Worm (Caenorhabditis elegans) whole organism, early embryonic: Measurements from ENCODE around the gene vms-1.

Source experiments
- B0310.2 ChIP-seq: sonication (generic microtip); optimal IDR thresholded peaks from 2 replicates; lab custom pipeline; 2016; ENCODE audit warnings: mild to moderate bottlenecking, missing genetic modification characterization, missing compliant biosample characterization
- F13C5.2 ChIP-seq: sonication (generic microtip); optimal IDR thresholded peaks from 2 replicates; lab custom pipeline; 2017; ENCODE audit warnings: mild to moderate bottlenecking, missing genetic modification characterization, inconsistent platforms, missing compliant biosample characterization
- aly-1 ChIP-seq: sonication (generic microtip); optimal IDR thresholded peaks from 2 replicates; lab custom pipeline; 2016; ENCODE audit warnings: missing genetic modification characterization, missing compliant biosample characterization
- ama-1 ChIP-seq: fragments of 150-350 bp; optimal IDR thresholded peaks from 2 replicates; lab custom pipeline; 2014
- ceh-13 ChIP-seq: fragments of 200-800 bp; sonication (Bioruptor generic); optimal IDR thresholded peaks from 2 replicates; lab custom pipeline; 2018; ENCODE audit warnings: mild to moderate bottlenecking, missing genetic modification characterization, missing compliant biosample characterization
- ceh-36 ChIP-seq: sonication (generic microtip); optimal IDR thresholded peaks from 2 replicates; lab custom pipeline; 2016; ENCODE audit warnings: missing genetic modification characterization, inconsistent platforms, missing compliant biosample characterization
- ets-7 ChIP-seq: sonication (generic microtip); optimal IDR thresholded peaks from 2 replicates; lab custom pipeline; 2016; ENCODE audit warnings: missing genotype, missing genetic modification characterization, missing compliant biosample characterization
- flt-1 ChIP-seq: fragments of 200-800 bp; sonication (Bioruptor generic); IDR thresholded peaks from 2 replicates; pipeline ENCODE4 v1.3.6; 2022; ENCODE audit warnings: missing genetic modification characterization, missing compliant biosample characterization
- hmbx-1 ChIP-seq: sonication (generic microtip); optimal IDR thresholded peaks from 2 replicates; lab custom pipeline; 2016; ENCODE audit warnings: mild to moderate bottlenecking, missing genetic modification characterization, missing compliant biosample characterization
- hmg-4 ChIP-seq: fragments of 200-800 bp; sonication (Bioruptor generic); optimal IDR thresholded peaks from 2 replicates; lab custom pipeline; 2018; ENCODE audit warnings: mild to moderate bottlenecking, missing genetic modification characterization, missing compliant biosample characterization
- hnd-1 ChIP-seq: sonication (generic microtip); optimal IDR thresholded peaks from 2 replicates; lab custom pipeline; 2016; ENCODE audit warnings: missing genetic modification characterization, missing compliant biosample characterization
- pes-1 ChIP-seq: fragments of 200-800 bp; sonication (Bioruptor generic); IDR thresholded peaks from 2 replicates; pipeline ENCODE4 v1.3.6; 2022; ENCODE audit warnings: missing genetic modification reagents, missing genetic modification characterization, missing compliant biosample characterization
- scrt-1 ChIP-seq: fragments of 200-800 bp; sonication (Bioruptor generic); IDR thresholded peaks from 2 replicates; pipeline ENCODE4 v1.3.6; 2022; ENCODE audit warnings: missing genetic modification characterization, missing compliant biosample characterization
- sea-1 ChIP-seq: fragments of 200-800 bp; sonication (Bioruptor generic); conservative IDR thresholded peaks from 2 replicates; pipeline ENCODE4 v1.3.6; 2022; ENCODE audit warnings: missing genetic modification characterization, missing compliant biosample characterization
- tbx-11 ChIP-seq: fragments of 200-800 bp; sonication (Bioruptor generic); IDR thresholded peaks from 2 replicates; pipeline ENCODE4 v1.3.6; 2022; ENCODE audit warnings: missing genetic modification characterization, missing compliant biosample characterization
- tbx-37 ChIP-seq: fragments of 200-800 bp; sonication (Bioruptor generic); conservative IDR thresholded peaks from 2 replicates; pipeline ENCODE4 v1.3.6; 2022; ENCODE audit warnings: missing genetic modification reagents, missing genetic modification characterization, missing compliant biosample characterization
- tra-4 ChIP-seq: sonication (generic microtip); optimal IDR thresholded peaks from 2 replicates; lab custom pipeline; 2017; ENCODE audit warnings: missing genetic modification characterization, missing compliant biosample characterization

The vms-1 gene

DNA sequence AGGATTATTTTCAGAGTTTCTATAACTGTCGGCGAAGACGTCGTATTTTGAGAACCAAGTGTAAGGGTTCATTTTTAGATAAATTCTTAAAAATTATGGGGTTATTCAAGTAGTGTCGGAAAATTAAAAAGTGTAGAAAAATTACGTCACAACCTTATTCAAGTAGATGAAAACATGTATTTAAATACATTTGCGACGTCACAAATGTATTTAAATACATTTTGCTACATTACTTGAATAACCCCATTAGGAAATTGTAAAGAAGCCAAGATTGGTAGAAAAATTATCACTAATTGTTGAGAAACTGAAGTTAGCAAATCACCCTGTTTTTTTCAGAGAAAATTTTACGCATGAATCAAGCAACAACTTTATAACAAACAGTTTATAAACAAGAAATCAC is 40.9 kb downstream of the vms-1 start:
- TF ChIP-seq hnd-1 (tag; lab: Kevin White, UChicago) (no peak), ets-7 (no peak), hmg-4 (GFP tag; lab: Kevin White, UChicago) (no peak), tbx-37 (GFP tag; lab: Robert Waterston, UW) (no peak), ama-1 (lab: Kevin White, UChicago) (no peak), B0310.2 (tag; lab: Kevin White, UChicago) (no peak), tbx-11 (GFP tag; lab: Robert Waterston, UW) (no peak), hmbx-1 (tag; lab: Kevin White, UChicago) (no peak), aly-1 (tag; lab: Kevin White, UChicago) (no peak), ceh-13 (GFP tag; lab: Kevin White, UChicago) (no peak), sea-1 (no peak), F13C5.2 (tag; lab: Kevin White, UChicago) (no peak), tra-4 (no peak), scrt-1 (GFP tag; lab: Robert Waterston, UW) (no peak), flt-1 (no peak), ceh-36 (no peak), pes-1 (no peak)

DNA sequence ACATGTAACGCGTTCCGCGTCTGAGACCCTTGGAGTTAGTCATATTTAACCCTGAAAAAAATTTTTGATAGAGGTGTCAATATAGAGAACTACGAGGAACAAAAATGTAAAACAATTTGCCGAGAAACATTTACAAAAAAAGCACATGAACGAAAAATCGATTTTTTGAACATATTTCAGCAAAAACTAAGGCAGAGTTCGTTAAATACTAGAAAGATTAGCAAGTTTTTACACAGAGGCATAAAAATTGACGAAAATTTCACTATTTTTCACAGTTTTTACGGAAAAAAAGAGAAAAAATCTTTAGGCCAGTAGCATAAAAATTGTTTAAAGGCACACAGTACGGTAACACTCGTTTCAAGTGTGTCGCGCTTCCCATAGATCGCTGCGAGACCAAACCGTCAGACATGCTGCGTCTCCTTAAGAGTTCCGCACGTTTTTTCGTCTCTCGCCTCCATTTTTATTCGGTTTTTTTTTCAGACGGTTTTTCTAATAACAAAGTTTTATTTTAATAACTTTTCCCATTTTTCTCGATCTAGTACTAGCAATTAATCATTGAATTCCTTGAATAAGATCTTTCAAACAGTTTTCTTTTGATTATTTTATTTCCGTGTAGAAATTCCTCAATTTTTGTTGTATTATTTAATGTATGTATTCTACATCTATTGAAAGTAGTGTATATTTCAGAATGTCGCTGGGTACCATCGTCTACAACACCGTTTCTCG is 42.0 kb downstream of the vms-1 start, which contains the start of the genes rpl-21 and C14B9.10:
TSS of gene rpl-21 (minus strand) at position 51 of the 726 bp plus-strand sequence.
TSS of gene C14B9.10 (plus strand) at position 676 of the 726 bp plus-strand sequence.
- TF ChIP-seq hmg-4 (GFP tag; lab: Kevin White, UChicago) (peak; percentile 2), ceh-13 (GFP tag; lab: Kevin White, UChicago) (no peak), aly-1 (tag; lab: Kevin White, UChicago) (no peak), F13C5.2 (tag; lab: Kevin White, UChicago) (peak; percentile 17)

DNA sequence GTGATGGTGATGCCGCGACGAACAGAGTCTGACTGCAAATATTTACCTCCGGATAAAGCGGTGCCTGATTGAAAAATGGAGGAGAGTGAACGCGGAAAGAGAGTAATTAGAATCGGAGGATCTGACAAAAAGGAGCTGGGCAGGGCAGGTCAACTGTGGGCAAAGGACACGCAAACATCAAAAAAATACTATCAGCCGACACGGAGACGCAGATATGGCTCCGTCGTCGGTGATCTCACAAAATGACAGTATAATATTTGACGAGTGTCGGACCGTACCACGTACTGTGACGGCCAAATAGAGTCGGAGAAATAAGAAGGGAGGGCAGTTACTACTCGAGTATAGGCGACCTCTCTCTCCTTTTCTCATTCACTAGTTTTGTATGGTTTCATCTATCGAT is 44.2 kb downstream of the vms-1 start:
- peak; percentile 51 for TF ChIP-seq hmg-4 (GFP tag; lab: Kevin White, UChicago)
- no peak for TF ChIP-seq sea-1

DNA sequence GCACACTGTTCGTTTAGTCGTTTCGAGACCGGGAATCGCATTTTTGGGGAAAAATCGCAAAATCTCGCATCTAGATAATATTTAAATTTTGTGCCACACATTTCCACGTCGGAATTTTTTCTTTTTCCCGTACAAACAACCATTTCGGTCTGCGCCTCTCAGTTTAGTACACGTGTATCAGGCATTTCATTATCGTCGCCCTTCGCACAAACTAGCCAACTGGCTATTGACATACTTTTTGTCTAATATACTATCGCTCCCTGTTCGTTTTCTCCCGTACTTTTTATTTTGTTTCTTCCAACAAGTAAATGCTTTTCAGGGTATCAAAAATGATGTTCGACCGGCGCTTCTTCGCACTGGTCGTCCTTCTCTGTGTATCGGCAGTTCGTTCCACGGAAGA is 45.0 kb downstream of the vms-1 start, which contains the start of gene C14B9.2:
TSS of gene C14B9.2 (plus strand) at position 320 of the 400 bp plus-strand sequence.
- TF ChIP-seq hnd-1 (tag; lab: Kevin White, UChicago), result no peak
- TF ChIP-seq flt-1, result no peak
- no peak for TF ChIP-seq tbx-37 (GFP tag; lab: Robert Waterston, UW)
- no peak for TF ChIP-seq tbx-11 (GFP tag; lab: Robert Waterston, UW)
- TF ChIP-seq aly-1 (tag; lab: Kevin White, UChicago), result no peak
- no peak for TF ChIP-seq B0310.2 (tag; lab: Kevin White, UChicago)
- no peak for TF ChIP-seq scrt-1 (GFP tag; lab: Robert Waterston, UW)
- no peak for TF ChIP-seq pes-1
- no peak for TF ChIP-seq tra-4
- TF ChIP-seq ama-1 (lab: Kevin White, UChicago), result no peak
- TF ChIP-seq hmg-4 (GFP tag; lab: Kevin White, UChicago), result no peak
- TF ChIP-seq ceh-13 (GFP tag; lab: Kevin White, UChicago), result no peak

DNA sequence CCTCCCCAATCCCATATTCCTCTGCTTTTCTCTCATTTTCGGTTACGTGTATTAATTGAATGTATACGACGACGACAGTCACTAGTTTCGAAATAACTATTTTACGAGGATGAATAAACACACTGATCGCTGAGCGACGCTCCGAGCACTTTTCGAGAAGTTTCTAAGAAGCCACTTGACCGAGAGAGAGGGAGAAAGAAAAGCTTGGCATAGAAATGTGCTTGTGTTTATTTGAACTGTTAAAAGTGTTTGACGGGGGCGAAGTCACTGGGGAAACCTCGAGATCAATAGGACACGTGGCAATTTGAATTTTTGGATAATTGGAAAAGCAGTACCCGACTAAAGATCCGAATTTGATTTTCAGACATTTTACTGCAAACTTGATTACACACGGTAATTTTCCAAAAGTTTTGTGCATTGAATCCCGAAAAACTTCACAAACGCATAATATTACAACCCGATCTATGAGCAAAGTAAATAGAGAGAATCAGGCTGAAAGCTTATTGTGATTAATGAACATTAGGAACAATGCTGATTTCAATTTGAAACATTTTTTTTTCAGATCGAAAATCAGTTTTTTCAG is 48.3 kb downstream of the vms-1 start:
- TF ChIP-seq hmg-4 (GFP tag; lab: Kevin White, UChicago) (no peak), ama-1 (lab: Kevin White, UChicago) (peak; percentile 46)

DNA sequence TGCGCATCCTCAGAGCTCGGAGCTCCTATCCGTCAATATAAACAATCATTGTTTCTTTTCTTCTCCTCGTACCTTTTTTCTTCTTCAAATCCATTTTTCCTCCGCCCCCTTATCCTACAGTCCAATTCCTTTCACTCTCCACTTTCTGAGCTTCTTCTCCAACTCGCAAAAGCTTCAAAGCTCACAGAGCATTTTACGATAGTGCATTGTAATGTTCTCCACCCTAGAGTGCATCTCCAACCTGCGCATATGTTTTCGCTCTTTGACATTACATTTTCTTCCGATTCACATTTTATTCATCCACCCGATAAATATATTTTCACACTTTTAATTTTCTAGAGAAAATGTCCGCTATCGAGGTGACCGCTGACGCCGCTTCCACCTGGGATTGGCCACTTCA is 49.4 kb downstream of the vms-1 start, which contains the start of gene hsp-12.2:
TSS of gene hsp-12.2 (plus strand) at position 301 of the 400 bp plus-strand sequence.
- no peak for TF ChIP-seq flt-1
